Fruit fly (Drosophila melanogaster) whole organism, pupa: Measurements from ENCODE around the gene obe.

Experiments
- CG10348 ChIP-seq: fragments of 200-800 bp; sonication (Bioruptor generic); IDR thresholded peaks from 2 replicates; pipeline ENCODE4 v1.3.6; 2022; ENCODE audit warnings: missing biosample characterization, missing genetic modification characterization
- CG12605 ChIP-seq: fragments of 200-800 bp; sonication (Bioruptor generic); IDR thresholded peaks from 2 replicates; pipeline ENCODE4 v1.3.6; 2022; ENCODE audit warnings: missing biosample characterization, missing genetic modification characterization
- CG13204 ChIP-seq: fragments of 200-800 bp; sonication (Bioruptor generic); optimal IDR thresholded peaks from 2 replicates; lab custom pipeline; 2018; ENCODE audit warnings: missing biosample characterization, mild to moderate bottlenecking, missing genetic modification characterization, moderate library complexity
- CG14655 ChIP-seq: fragments of 200-800 bp; sonication (Bioruptor generic); optimal IDR thresholded peaks from 3 replicates; lab custom pipeline; 2017; ENCODE audit warnings: mild to moderate bottlenecking, missing biosample characterization, missing genetic modification reagents, missing genetic modification characterization
- CG15710 ChIP-seq: fragments of 200-800 bp; sonication (Bioruptor generic); optimal IDR thresholded peaks from 2 replicates; lab custom pipeline; 2018; ENCODE audit warnings: missing biosample characterization, mild to moderate bottlenecking, missing genetic modification characterization, moderate library complexity
- CG17806 ChIP-seq: fragments of 200-800 bp; sonication (Bioruptor generic); optimal IDR thresholded peaks from 2 replicates; lab custom pipeline; 2018; ENCODE audit warnings: missing biosample characterization, mild to moderate bottlenecking, missing genetic modification characterization, moderate library complexity
- CG32121 ChIP-seq: fragments of 200-800 bp; sonication (Bioruptor generic); IDR thresholded peaks from 2 replicates; pipeline ENCODE4 v1.3.6; 2022; ENCODE audit warnings: missing biosample characterization, missing genetic modification characterization
- CG34367 ChIP-seq: fragments of 200-800 bp; sonication (Bioruptor generic); optimal IDR thresholded peaks from 2 replicates; lab custom pipeline; 2018; ENCODE audit warnings: missing biosample characterization, mild to moderate bottlenecking, missing genetic modification characterization
- CG4496 ChIP-seq: fragments of 200-800 bp; sonication (Bioruptor generic); IDR thresholded peaks from 3 replicates; pipeline ENCODE4 v1.3.6; 2022; ENCODE audit warnings: missing biosample characterization, missing genetic modification characterization
- CG8159 ChIP-seq: fragments of 200-800 bp; sonication (Bioruptor generic); optimal IDR thresholded peaks from 3 replicates; lab custom pipeline; 2018; ENCODE audit warnings: missing biosample characterization, mild to moderate bottlenecking, missing genetic modification characterization, moderate library complexity
- CG8301 ChIP-seq: fragments of 200-800 bp; sonication (Bioruptor generic); optimal IDR thresholded peaks from 2 replicates; lab custom pipeline; 2018; ENCODE audit warnings: missing biosample characterization, mild to moderate bottlenecking, missing genetic modification characterization
- CG9948 ChIP-seq: fragments of 200-800 bp; sonication (Bioruptor generic); optimal IDR thresholded peaks from 2 replicates; lab custom pipeline; 2018; ENCODE audit warnings: missing biosample characterization, mild to moderate bottlenecking, missing genetic modification characterization, moderate library complexity
- D1 ChIP-seq: fragments of 200-800 bp; sonication (Bioruptor generic); optimal IDR thresholded peaks from 2 replicates; lab custom pipeline; 2018; ENCODE audit warnings: missing biosample characterization, mild to moderate bottlenecking, missing genetic modification characterization, moderate library complexity
- EcR ChIP-seq: fragments of 200-800 bp; sonication (Bioruptor generic); optimal IDR thresholded peaks from 3 replicates; lab custom pipeline; 2019; ENCODE audit warnings: missing biosample characterization, missing genetic modification characterization, mild to moderate bottlenecking, moderate library complexity, missing genetic modification reagents
- Ets98B ChIP-seq: fragments of 200-800 bp; sonication (Bioruptor generic); IDR thresholded peaks from 2 replicates; pipeline ENCODE4 v1.3.6; 2022; ENCODE audit warnings: missing biosample characterization, missing genetic modification characterization
- Pif1A ChIP-seq: fragments of 200-800 bp; sonication (Bioruptor generic); optimal IDR thresholded peaks from 3 replicates; lab custom pipeline; 2016; ENCODE audit warnings: missing biosample characterization, missing genetic modification characterization
- Pif1B ChIP-seq: fragments of 200-800 bp; sonication (Bioruptor generic); optimal IDR thresholded peaks from 3 replicates; lab custom pipeline; 2016; ENCODE audit warnings: missing biosample characterization, missing genetic modification characterization
- Snoo ChIP-seq: fragments of 200-800 bp; sonication (Bioruptor generic); optimal IDR thresholded peaks from 3 replicates; lab custom pipeline; 2017; ENCODE audit warnings: missing biosample characterization, mild to moderate bottlenecking, missing genetic modification characterization, inconsistent platforms
- fd96Ca ChIP-seq: fragments of 200-800 bp; sonication (Bioruptor generic); IDR thresholded peaks from 3 replicates; pipeline ENCODE4 v1.3.6; 2022; ENCODE audit warnings: missing biosample characterization, missing genetic modification characterization
- gl ChIP-seq: fragments of 200-800 bp; sonication (Bioruptor generic); optimal IDR thresholded peaks from 2 replicates; lab custom pipeline; 2018; ENCODE audit warnings: missing biosample characterization, mild to moderate bottlenecking, missing genetic modification characterization
- rn ChIP-seq: fragments of 200-800 bp; sonication (Bioruptor generic); IDR thresholded peaks from 2 replicates; pipeline ENCODE4 v1.3.6; 2022; ENCODE audit warnings: missing biosample characterization, missing genetic modification characterization

Gene obe

DNA sequence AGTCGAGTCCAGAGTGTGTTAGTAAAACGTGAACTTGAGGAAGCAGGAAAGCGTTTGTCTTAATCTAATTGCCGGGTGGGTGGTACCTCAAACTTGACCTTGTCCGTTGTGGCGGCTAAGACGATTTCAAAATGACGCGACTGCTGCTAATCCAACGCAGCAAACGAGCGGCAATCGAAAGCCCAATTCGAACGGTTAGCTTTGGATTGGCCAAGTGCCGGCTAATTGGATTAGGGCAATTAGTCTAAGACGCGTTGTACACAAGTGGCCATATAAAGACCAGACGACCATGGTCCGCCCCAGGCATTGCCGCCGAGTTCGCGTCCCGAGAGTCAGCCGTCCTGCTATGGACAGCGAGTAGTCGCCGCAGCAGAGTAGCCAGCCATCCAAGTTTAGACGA lies 3.0 kb upstream of the obe start, which contains the start of gene Rh6:
TSS of gene Rh6 (plus strand) at position 301 of the 400 bp plus-strand sequence.
- TF ChIP-seq CG14655 (GFP tag; lab: Kevin White, UChicago) (no peak), CG32121 (no peak), CG4496 (no peak), CG15710 (no peak), CG9948 (tag; lab: Kevin White, UChicago) (no peak), CG8159 (no peak), CG13204 (no peak), CG34367 (no peak), Snoo (tag; lab: Kevin White, UChicago) (no peak), D1 (tag; lab: Kevin White, UChicago) (no peak), CG17806 (no peak), Pif1B (GFP tag; lab: Kevin White, UChicago) (no peak), CG8301 (no peak), Pif1A (GFP tag; lab: Kevin White, UChicago) (no peak), Ets98B (no peak), rn (GFP tag; lab: Robert Waterston, UW) (no peak), CG12605 (no peak), fd96Ca (GFP tag; lab: Robert Waterston, UW) (no peak)

DNA sequence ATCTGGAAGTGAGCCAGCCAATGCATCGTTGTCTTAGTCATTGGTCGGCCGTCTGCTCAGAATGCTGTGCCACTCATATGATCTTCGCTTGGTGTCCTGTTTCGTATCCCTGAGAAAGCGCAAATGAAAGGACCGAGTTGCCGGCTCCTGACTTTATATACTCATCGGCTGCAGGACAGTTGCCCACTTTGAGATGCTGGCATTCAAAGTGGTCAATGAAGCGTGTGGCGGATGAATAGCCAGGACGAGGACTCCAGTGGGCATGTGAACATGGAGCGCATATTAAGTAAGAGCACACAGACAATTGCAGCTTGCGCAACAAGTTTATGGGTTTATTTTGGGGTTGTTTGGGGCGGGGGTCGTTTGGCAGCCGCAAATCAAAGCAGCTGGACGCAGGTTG lies 554 bp upstream of the obe start, which contains the start of gene Trissin:
TSS of gene Trissin (minus strand) at position 101 of the 400 bp plus-strand sequence.
- TF ChIP-seq EcR (GFP tag; lab: Kevin White, UChicago) = no peak
- no peak for TF ChIP-seq CG17806
- no peak for TF ChIP-seq CG8301
- TF ChIP-seq rn (GFP tag; lab: Robert Waterston, UW) = no peak
- no peak for TF ChIP-seq CG13204
- no peak for TF ChIP-seq fd96Ca (GFP tag; lab: Robert Waterston, UW)
- TF ChIP-seq CG4496 = no peak
- TF ChIP-seq CG9948 (tag; lab: Kevin White, UChicago) = no peak
- no peak for TF ChIP-seq CG32121
- TF ChIP-seq CG8159 = no peak
- TF ChIP-seq D1 (tag; lab: Kevin White, UChicago) = no peak
- no peak for TF ChIP-seq Ets98B
- TF ChIP-seq CG15710 = no peak
- TF ChIP-seq Pif1A (GFP tag; lab: Kevin White, UChicago) = no peak
- no peak for TF ChIP-seq Snoo (tag; lab: Kevin White, UChicago)
- no peak for TF ChIP-seq CG34367
- no peak for TF ChIP-seq Pif1B (GFP tag; lab: Kevin White, UChicago)

DNA sequence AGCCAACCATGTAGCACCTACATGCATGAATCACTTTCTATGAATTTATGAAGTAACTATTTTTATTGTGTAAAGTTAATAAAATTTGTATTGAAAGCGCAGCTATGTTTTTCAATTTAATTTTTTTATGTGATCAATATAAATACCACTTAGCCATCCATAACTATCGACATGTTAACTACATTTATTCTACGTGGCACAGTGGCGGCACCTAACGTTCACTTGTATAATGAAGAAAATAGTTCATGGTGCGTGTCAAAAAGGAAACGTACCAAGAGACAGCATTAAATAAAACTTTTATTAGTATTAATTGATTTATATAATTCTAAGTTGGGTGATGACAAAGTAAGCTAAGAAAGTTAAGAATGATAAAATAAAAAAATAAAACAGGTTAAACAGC lies 7.4 kb downstream of the obe start:
- no peak for TF ChIP-seq fd96Ca (GFP tag; lab: Robert Waterston, UW)
- no peak for TF ChIP-seq CG14655 (GFP tag; lab: Kevin White, UChicago)
- no peak for TF ChIP-seq Pif1A (GFP tag; lab: Kevin White, UChicago)
- TF ChIP-seq CG32121 = no peak
- TF ChIP-seq CG10348 = no peak
- TF ChIP-seq CG15710 = no peak
- no peak for TF ChIP-seq rn (GFP tag; lab: Robert Waterston, UW)
- no peak for TF ChIP-seq Pif1B (GFP tag; lab: Kevin White, UChicago)
- TF ChIP-seq EcR (GFP tag; lab: Kevin White, UChicago) = no peak
- no peak for TF ChIP-seq CG4496
- no peak for TF ChIP-seq CG13204
- TF ChIP-seq CG8301 = no peak
- no peak for TF ChIP-seq D1 (tag; lab: Kevin White, UChicago)
- no peak for TF ChIP-seq CG34367
- no peak for TF ChIP-seq CG12605
- TF ChIP-seq CG8159 = no peak
- no peak for TF ChIP-seq CG9948 (tag; lab: Kevin White, UChicago)

DNA sequence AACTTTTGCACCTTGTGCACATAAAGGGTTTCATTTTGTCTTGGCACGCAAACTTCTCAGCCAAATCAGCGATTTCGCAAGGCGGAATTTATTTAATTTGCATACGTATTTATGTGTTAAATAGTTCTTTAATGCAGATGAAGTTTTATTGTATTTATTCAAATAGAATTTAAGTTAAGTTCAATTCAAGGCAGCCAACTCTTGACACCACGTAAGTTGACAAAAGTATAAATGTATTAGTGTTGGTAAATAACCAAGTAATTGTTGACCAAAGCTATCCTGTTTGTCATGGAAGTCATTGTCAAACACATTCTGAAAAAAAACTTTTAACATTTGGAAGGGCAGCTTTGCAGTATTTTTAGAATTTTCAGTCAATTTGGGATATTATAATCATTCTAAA lies 8.5 kb downstream of the obe start, which contains the start of gene maca:
TSS of gene maca (plus strand) at position 301 of the 400 bp plus-strand sequence.
- TF ChIP-seq Snoo (tag; lab: Kevin White, UChicago) (no peak), CG9948 (tag; lab: Kevin White, UChicago) (no peak)

DNA sequence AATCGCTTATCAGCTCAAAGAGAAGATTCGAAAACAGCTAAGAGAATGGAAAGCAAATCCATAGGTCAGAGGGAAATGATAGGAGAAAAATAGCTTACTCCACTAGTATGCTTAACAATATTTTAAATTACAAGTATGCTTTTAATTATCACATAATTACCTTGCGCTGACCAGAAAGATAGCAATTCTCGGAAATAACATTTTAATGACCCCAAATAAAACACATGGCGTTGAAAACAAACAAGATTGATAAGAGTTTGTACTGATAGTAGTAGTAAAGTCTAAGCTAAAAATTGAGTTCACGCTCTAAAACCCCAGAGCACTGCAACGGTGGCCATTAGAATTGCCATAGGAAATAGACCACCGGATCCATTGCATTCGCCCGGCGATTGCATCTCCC lies 21.9 kb downstream of the obe start:
- no peak for TF ChIP-seq CG34367
- no peak for TF ChIP-seq CG14655 (GFP tag; lab: Kevin White, UChicago)
- TF ChIP-seq CG10348 = no peak
- TF ChIP-seq gl (tag; lab: Kevin White, UChicago) = no peak
- no peak for TF ChIP-seq Pif1B (GFP tag; lab: Kevin White, UChicago)
- TF ChIP-seq Snoo (tag; lab: Kevin White, UChicago) = no peak
- TF ChIP-seq CG17806 = no peak
- TF ChIP-seq CG8159 = no peak
- TF ChIP-seq CG8301 = no peak
- no peak for TF ChIP-seq D1 (tag; lab: Kevin White, UChicago)
- TF ChIP-seq CG13204 = no peak

DNA sequence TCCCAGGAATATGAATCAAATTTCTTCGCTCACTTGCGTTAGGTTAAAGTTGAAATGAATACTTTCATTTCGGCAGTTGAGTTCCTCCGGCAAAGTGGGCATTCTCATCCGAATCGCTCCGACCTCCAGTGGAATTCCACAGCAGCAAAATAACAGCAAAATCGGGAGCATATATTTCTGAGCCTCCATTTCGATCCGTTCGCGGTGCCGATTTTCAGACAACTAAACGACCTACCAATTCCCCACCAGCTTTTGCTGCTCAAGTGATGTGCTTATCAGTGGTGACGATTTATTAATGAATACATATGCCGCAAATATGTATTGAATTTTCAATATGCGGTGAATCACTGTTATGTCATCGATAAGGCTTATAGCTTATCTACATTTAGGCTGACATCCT lies 22.8 kb downstream of the obe start, which contains the start of gene CG44014:
TSS of gene CG44014 (minus strand) at position 256 of the 400 bp plus-strand sequence.
- TF ChIP-seq CG9948 (tag; lab: Kevin White, UChicago) (no peak), Pif1A (GFP tag; lab: Kevin White, UChicago) (no peak), CG32121 (no peak), EcR (GFP tag; lab: Kevin White, UChicago) (no peak), Pif1B (GFP tag; lab: Kevin White, UChicago) (no peak), CG15710 (no peak), CG4496 (no peak)

DNA sequence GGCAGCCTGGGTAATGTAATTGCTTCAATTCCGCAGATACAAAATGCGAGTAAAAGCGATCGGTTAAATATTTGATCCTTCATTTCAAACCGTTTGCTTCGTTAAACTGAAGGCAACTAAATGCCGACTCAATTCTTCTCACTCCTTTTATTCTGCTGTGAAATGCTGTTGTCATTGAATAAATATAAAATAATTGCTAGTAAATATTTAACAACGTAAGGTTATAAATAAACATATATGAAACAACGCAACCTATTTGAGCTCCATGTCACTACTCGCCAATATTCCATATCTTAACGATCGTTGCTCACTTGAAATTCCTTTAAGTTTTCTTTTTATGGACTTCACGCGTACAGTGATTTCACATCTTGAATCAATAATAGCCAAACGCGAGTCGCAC lies 24.0 kb downstream of the obe start, which contains the start of gene CG44013:
TSS of gene CG44013 (minus strand) at position 101 of the 400 bp plus-strand sequence.
- TF ChIP-seq CG32121 = no peak
- no peak for TF ChIP-seq fd96Ca (GFP tag; lab: Robert Waterston, UW)
- no peak for TF ChIP-seq Pif1B (GFP tag; lab: Kevin White, UChicago)
